Worm (Caenorhabditis elegans) whole organism, L1 larva: ENCODE data around the gene nhr-8.

Experiments
- Y116A8C.19 ChIP-seq: sonication (generic microtip); optimal IDR thresholded peaks from 2 replicates; lab custom pipeline; 2016; ENCODE audit warnings: missing compliant biosample characterization, missing genetic modification characterization, borderline replicate concordance
- aly-2 ChIP-seq: fragments of 150-350 bp; optimal IDR thresholded peaks from 2 replicates; lab custom pipeline; 2014; ENCODE audit warnings: missing biosample characterization, missing genetic modification characterization
- blmp-1 ChIP-seq: fragments of 150-350 bp; optimal IDR thresholded peaks from 2 replicates; lab custom pipeline; 2014; ENCODE audit warnings: missing biosample characterization, missing genetic modification characterization
- ceh-63 ChIP-seq: fragments of 200-800 bp; sonication (Bioruptor generic); optimal IDR thresholded peaks from 2 replicates; lab custom pipeline; 2018; ENCODE audit warnings: mild to moderate bottlenecking, missing genetic modification characterization, missing compliant biosample characterization
- ceh-8 ChIP-seq: fragments of 200-800 bp; sonication (Bioruptor generic); optimal IDR thresholded peaks from 2 replicates; lab custom pipeline; 2018; ENCODE audit warnings: mild to moderate bottlenecking, missing genetic modification characterization, moderate library complexity, missing compliant biosample characterization
- ceh-82 ChIP-seq, 3 experiments: fragments of 150-350 bp in 1 of 3; sonication (generic microtip) in 2 of 3; optimal IDR thresholded peaks; 2 replicates each; lab custom pipeline; 2014 to 2017; ENCODE audit warnings: missing biosample characterization in 3 of 3, missing genetic modification characterization in 3 of 3
- ceh-90 ChIP-seq: sonication (generic microtip); optimal IDR thresholded peaks from 2 replicates; lab custom pipeline; 2016; ENCODE audit warnings: missing genetic modification characterization, missing compliant biosample characterization
- efl-1 ChIP-seq, 4 experiments: fragments of 150-350 bp; optimal IDR thresholded peaks in 3 of 4; peaks in 1 of 4; 1 replicate in 1 of 4; 2 replicates in 3 of 4; lab custom pipeline; 2014; ENCODE audit warnings: missing biosample characterization in 2 of 4, missing genetic modification characterization in 2 of 4, missing genetic modification reagents in 2 of 4
- efl-3 ChIP-seq: fragments of 200-800 bp; sonication (Bioruptor generic); optimal IDR thresholded peaks from 2 replicates; lab custom pipeline; 2018; ENCODE audit warnings: mild to moderate bottlenecking, missing genetic modification characterization, missing compliant biosample characterization
- elt-2 ChIP-seq: sonication (generic microtip); optimal IDR thresholded peaks from 2 replicates; lab custom pipeline; 2016; ENCODE audit warnings: missing genetic modification characterization, mild to moderate bottlenecking, inconsistent platforms, missing compliant biosample characterization, missing genetic modification reagents
- fos-1 ChIP-seq: fragments of 150-350 bp; optimal IDR thresholded peaks from 2 replicates; lab custom pipeline; 2014; ENCODE audit warnings: missing biosample characterization, missing genetic modification characterization
- hlh-17 ChIP-seq: fragments of 200-800 bp; sonication (Bioruptor generic); optimal IDR thresholded peaks from 2 replicates; lab custom pipeline; 2018; ENCODE audit warnings: missing genetic modification characterization, mild to moderate bottlenecking, missing compliant biosample characterization, moderate library complexity, borderline replicate concordance
- hpl-2 ChIP-seq: fragments of 150-350 bp; optimal IDR thresholded peaks from 2 replicates; lab custom pipeline; 2014; ENCODE audit warnings: missing biosample characterization, missing genetic modification reagents, missing genetic modification characterization
- irx-1 ChIP-seq: sonication (generic microtip); optimal IDR thresholded peaks from 2 replicates; lab custom pipeline; 2016; ENCODE audit warnings: missing genetic modification characterization, missing compliant biosample characterization
- lin-13 ChIP-seq: fragments of 150-350 bp; optimal IDR thresholded peaks from 2 replicates; lab custom pipeline; 2014; ENCODE audit warnings: missing biosample characterization, missing genetic modification reagents, missing genetic modification characterization
- lin-14 ChIP-seq: fragments of 200-800 bp; sonication (Bioruptor generic); optimal IDR thresholded peaks from 2 replicates; lab custom pipeline; 2018; ENCODE audit warnings: mild to moderate bottlenecking, missing genetic modification characterization, moderate library complexity, missing compliant biosample characterization
- lin-35 ChIP-seq, 2 experiments: fragments of 150-350 bp; optimal IDR thresholded peaks; 2 replicates each; lab custom pipeline; 2014; ENCODE audit warnings: missing biosample characterization in 2 of 2, missing genetic modification characterization in 2 of 2, missing genetic modification reagents in 2 of 2
- mab-9 ChIP-seq: fragments of 200-800 bp; sonication (Bioruptor generic); IDR thresholded peaks from 2 replicates; pipeline ENCODE4 v1.3.6; 2022; ENCODE audit warnings: missing genetic modification reagents, missing genetic modification characterization, missing compliant biosample characterization
- mef-2 ChIP-seq: fragments of 150-350 bp; optimal IDR thresholded peaks from 2 replicates; lab custom pipeline; 2014; ENCODE audit warnings: missing biosample characterization, missing genetic modification characterization
- nhr-20 ChIP-seq: sonication (generic microtip); optimal IDR thresholded peaks from 2 replicates; lab custom pipeline; 2016; ENCODE audit warnings: mild to moderate bottlenecking, missing genetic modification characterization, missing compliant biosample characterization
- nhr-47 ChIP-seq: sonication (generic microtip); optimal IDR thresholded peaks from 2 replicates; lab custom pipeline; 2016; ENCODE audit warnings: mild to moderate bottlenecking, missing genetic modification characterization, moderate library complexity, missing compliant biosample characterization
- nhr-71 ChIP-seq: sonication (generic microtip); optimal IDR thresholded peaks from 2 replicates; lab custom pipeline; 2016; ENCODE audit warnings: mild to moderate bottlenecking, missing genetic modification characterization, moderate library complexity, missing compliant biosample characterization
- nhr-76 ChIP-seq: sonication (generic microtip); optimal IDR thresholded peaks from 2 replicates; lab custom pipeline; 2017; ENCODE audit warnings: missing biosample characterization, missing genetic modification characterization
- nhr-90 ChIP-seq: sonication (generic microtip); optimal IDR thresholded peaks from 2 replicates; lab custom pipeline; 2016; ENCODE audit warnings: mild to moderate bottlenecking, missing genetic modification characterization, missing compliant biosample characterization; ENCODE audit not compliant: poor library complexity
- pax-3 ChIP-seq: fragments of 200-800 bp; sonication (Bioruptor generic); optimal IDR thresholded peaks from 2 replicates; lab custom pipeline; 2018; ENCODE audit warnings: mild to moderate bottlenecking, missing genetic modification characterization, moderate library complexity, missing compliant biosample characterization
- rnt-1 ChIP-seq: sonication (generic microtip); optimal IDR thresholded peaks from 2 replicates; lab custom pipeline; 2016; ENCODE audit warnings: mild to moderate bottlenecking, missing genetic modification characterization, moderate library complexity, missing compliant biosample characterization
- sptf-1 ChIP-seq: fragments of 150-350 bp; optimal IDR thresholded peaks from 2 replicates; lab custom pipeline; 2014; ENCODE audit warnings: missing biosample characterization, missing genetic modification characterization
- swsn-7 ChIP-seq: sonication (generic microtip); optimal IDR thresholded peaks from 2 replicates; lab custom pipeline; 2016; ENCODE audit warnings: missing genetic modification characterization, missing compliant biosample characterization
- tbx-2 ChIP-seq: sonication (generic microtip); optimal IDR thresholded peaks from 2 replicates; lab custom pipeline; 2016; ENCODE audit warnings: missing genetic modification characterization, missing compliant biosample characterization
- unc-98 ChIP-seq: fragments of 200-800 bp; sonication (Bioruptor generic); IDR thresholded peaks from 2 replicates; pipeline ENCODE4 v1.3.6; 2022; ENCODE audit warnings: missing genetic modification characterization, missing compliant biosample characterization
- zip-4 ChIP-seq: fragments of 200-800 bp; sonication (Bioruptor generic); optimal IDR thresholded peaks from 2 replicates; lab custom pipeline; 2018; ENCODE audit warnings: mild to moderate bottlenecking, missing genetic modification characterization, moderate library complexity, missing compliant biosample characterization

The nhr-8 gene

ce11 chrIV:7661569-7661968, 49.2 kb upstream of the nhr-8 start:
- TF ChIP-seq nhr-90 (tag; lab: Kevin White, UChicago) (no peak), unc-98 (no peak), lin-14 (peak; percentile 45), elt-2 (tag; lab: Kevin White, UChicago) (no peak), aly-2 (tag; lab: Kevin White, UChicago) (no peak)

- peak; percentile 79 for TF ChIP-seq lin-14
- TF ChIP-seq tbx-2 (tag; lab: Kevin White, UChicago): peak; percentile 3
- TF ChIP-seq rnt-1 (tag; lab: Kevin White, UChicago): peak; percentile 19
- TF ChIP-seq mab-9: peak; percentile 6; the same call in 1 of the 2 replicates
- TF ChIP-seq nhr-76: no peak
- peak; percentile 24 for TF ChIP-seq swsn-7 (tag; lab: Kevin White, UChicago)
- TF ChIP-seq ceh-82 (tag; optimal IDR thresholded peaks at IDR 0.05; lab: Kevin White, UChicago): peak in 1 of 3 experiments; percentile 19
- TF ChIP-seq efl-3 (GFP tag; lab: Kevin White, UChicago): no peak
- no peak for TF ChIP-seq sptf-1 (tag; lab: Kevin White, UChicago)
- TF ChIP-seq, all 84 proteins: peak for 6
These were observed 47.8 kb upstream of the nhr-8 start for ce11 chrIV:7663006-7663405.

- no peak for TF ChIP-seq Y116A8C.19
- no peak for TF ChIP-seq ceh-90
- no peak for TF ChIP-seq hlh-17 (GFP tag; lab: Kevin White, UChicago)
- TF ChIP-seq nhr-71 (tag; lab: Kevin White, UChicago): no peak
- no peak for TF ChIP-seq elt-2 (tag; lab: Kevin White, UChicago)
- TF ChIP-seq mef-2 (tag; lab: Kevin White, UChicago): no peak
- TF ChIP-seq ceh-8 (GFP tag; lab: Kevin White, UChicago): no peak
- TF ChIP-seq lin-13 (GFP tag; lab: Kevin White, UChicago): no peak
- TF ChIP-seq fos-1: no peak
- no peak for TF ChIP-seq zip-4 (GFP tag; lab: Kevin White, UChicago)
- TF ChIP-seq nhr-76: no peak
- TF ChIP-seq pax-3 (tag; lab: Kevin White, UChicago): no peak
- no peak for TF ChIP-seq nhr-47 (tag; lab: Kevin White, UChicago)
These were observed 37.9 kb upstream of the nhr-8 start, which contains the start of gene C08G9.2 for ce11 chrIV:7672872-7673271. Gene C08G9.2, minus strand, starts transcription at chrIV:7672972.

- TF ChIP-seq lin-35 (GFP tag; optimal IDR thresholded peaks at IDR 0.05; lab: Kevin White, UChicago) (no peak), lin-14 (peak; percentile 29)
These were observed 35.9 kb upstream of the nhr-8 start, which contains the start of gene itr-1 for ce11 chrIV:7674874-7675273. Gene itr-1, plus strand, starts transcription at chrIV:7675174.

- TF ChIP-seq ceh-63 (GFP tag; lab: Kevin White, UChicago) (no peak), lin-14 (peak; percentile 23), elt-2 (tag; lab: Kevin White, UChicago) (peak; percentile 71), nhr-20 (tag; lab: Kevin White, UChicago) (peak; percentile 3), blmp-1 (tag; lab: Kevin White, UChicago) (peak; percentile 48), efl-1 (optimal IDR thresholded peaks at IDR 0.05; lab: Kevin White, UChicago) (no peak), efl-1 (GFP tag; optimal IDR thresholded peaks at IDR 0.05 in 1 of 2; lab: Kevin White, UChicago) (peak in 1 of 2 experiments; percentile 10), irx-1 (no peak)
These were observed 31.7 kb upstream of the nhr-8 start for ce11 chrIV:7679120-7679519.

ce11 chrIV:7689326-7689725, 21.5 kb upstream of the nhr-8 start:
- TF ChIP-seq elt-2 (tag; lab: Kevin White, UChicago): peak; percentile 74
- no peak for TF ChIP-seq hpl-2 (GFP tag; lab: Kevin White, UChicago)
